Worm (Caenorhabditis elegans): Measurements from ENCODE around the gene ztf-20.
A peak's percentile ranks its signal among the peaks of the same experiment; 100 is the strongest.

ztf-20 gene

DNA sequence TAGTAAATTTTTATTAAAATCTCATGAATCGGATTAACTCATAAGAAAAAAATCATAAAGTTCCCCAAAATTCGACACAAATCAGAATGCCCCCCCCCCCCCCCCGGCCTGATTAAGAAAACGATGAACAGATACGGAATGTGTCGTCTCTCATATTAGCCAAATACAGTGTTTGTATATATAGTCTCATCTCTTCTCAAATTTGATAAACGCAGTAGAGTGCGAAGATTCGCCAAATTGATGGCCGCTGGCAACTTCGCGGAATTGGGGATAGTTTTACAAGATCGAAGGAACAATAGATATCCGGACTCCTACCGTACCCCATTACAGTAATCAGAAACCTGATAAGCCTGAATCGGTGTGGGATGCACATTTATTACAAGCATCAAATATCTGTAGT is 22.4 kb downstream of the ztf-20 start:
- TF ChIP-seq pqm-1 (tag; optimal IDR thresholded peaks at IDR 0.05), result no peak
- no peak for TF ChIP-seq ceh-82 (tag; optimal IDR thresholded peaks at IDR 0.05)
- TF ChIP-seq hlh-30 (tag; optimal IDR thresholded peaks at IDR 0.05; ENCODE audit: insufficient read depth), result no peak
- TF ChIP-seq snpc-4 (tag; optimal IDR thresholded peaks at IDR 0.05), result no peak
- no peak for TF ChIP-seq skn-1 (tag; optimal IDR thresholded peaks at IDR 0.05)
- TF ChIP-seq ztf-7 (tag; optimal IDR thresholded peaks at IDR 0.05), result no peak
- no peak for TF ChIP-seq ZK546.5 (tag; optimal IDR thresholded peaks at IDR 0.05)
- peak; percentile 56 for TF ChIP-seq aha-1 (tag)

DNA sequence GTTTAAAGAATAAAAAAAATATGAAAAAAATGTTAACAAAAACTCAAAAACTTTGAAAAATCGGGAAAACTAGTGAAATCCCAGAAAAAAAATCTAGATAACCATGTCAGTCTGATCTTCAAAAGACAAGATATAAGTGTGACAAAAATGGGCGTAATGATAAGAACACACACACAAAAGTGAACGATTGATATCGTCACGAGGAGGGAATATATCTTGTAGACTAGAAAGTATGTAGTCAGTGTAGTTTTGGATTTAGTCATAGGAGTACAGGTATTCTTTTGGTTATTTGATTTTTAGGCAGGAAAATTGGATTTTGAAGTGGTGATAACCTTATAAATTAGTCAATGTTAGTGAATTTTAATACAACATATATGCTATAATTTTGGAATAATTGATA is 25.4 kb downstream of the ztf-20 start:
- peak; percentile 40 for TF ChIP-seq hlh-30 (tag; optimal IDR thresholded peaks at IDR 0.05; ENCODE audit: insufficient read depth)
- TF ChIP-seq ama-1 (optimal IDR thresholded peaks at IDR 0.05), result no peak
- peak in 1 of 2 experiments; percentile 23 for TF ChIP-seq mdl-1 (tag; optimal IDR thresholded peaks at IDR 0.05)
- TF ChIP-seq nhr-77 (tag; optimal IDR thresholded peaks at IDR 0.05), result peak; percentile 18
- TF ChIP-seq nhr-28 (tag; optimal IDR thresholded peaks at IDR 0.05), result peak; percentile 99
- TF ChIP-seq nhr-41 (GFP tag; IDR thresholded peaks at IDR 0.05), result no peak
- no peak for TF ChIP-seq lin-38 (GFP tag; IDR thresholded peaks at IDR 0.05)

DNA sequence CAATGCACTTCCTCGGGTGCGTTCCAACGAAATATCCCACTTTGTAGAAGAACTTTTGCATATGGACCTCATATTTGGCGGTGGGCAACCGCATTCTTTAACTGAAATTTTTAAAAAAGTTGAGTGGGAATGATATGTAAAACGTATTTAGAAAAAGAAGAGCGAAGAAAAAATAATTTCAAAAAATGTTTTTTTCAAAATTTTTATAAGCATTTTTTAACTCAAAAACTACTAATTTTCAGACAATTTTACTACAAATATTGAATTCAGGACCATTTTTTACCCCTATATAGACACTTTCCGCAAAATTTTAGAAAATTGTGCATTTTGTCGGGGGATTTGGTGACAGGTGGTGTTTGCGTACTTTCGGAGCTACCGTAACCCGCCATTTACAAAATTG is 28.7 kb downstream of the ztf-20 start, which contains the start of gene ptr-22:
TSS of gene ptr-22 (minus strand) at position 101 of the 400 bp plus-strand sequence.
- TF ChIP-seq F37D6.2 (tag; optimal IDR thresholded peaks at IDR 0.05), result no peak
- no peak for TF ChIP-seq unc-62 (GFP tag; optimal IDR thresholded peaks at IDR 0.05 in 1 of 2)
- no peak for TF ChIP-seq unc-62 (tag; optimal IDR thresholded peaks at IDR 0.05)
- TF ChIP-seq arid-1 (GFP tag; conservative IDR thresholded peaks at IDR 0.05), result no peak
- TF ChIP-seq set-16 (GFP tag; IDR thresholded peaks at IDR 0.05), result no peak
- TF ChIP-seq dpl-1 (GFP tag; optimal IDR thresholded peaks at IDR 0.05), result no peak
- TF ChIP-seq ceh-82 (tag; optimal IDR thresholded peaks at IDR 0.05), result no peak
- TF ChIP-seq unc-130 (GFP tag; optimal IDR thresholded peaks at IDR 0.05), result no peak

DNA sequence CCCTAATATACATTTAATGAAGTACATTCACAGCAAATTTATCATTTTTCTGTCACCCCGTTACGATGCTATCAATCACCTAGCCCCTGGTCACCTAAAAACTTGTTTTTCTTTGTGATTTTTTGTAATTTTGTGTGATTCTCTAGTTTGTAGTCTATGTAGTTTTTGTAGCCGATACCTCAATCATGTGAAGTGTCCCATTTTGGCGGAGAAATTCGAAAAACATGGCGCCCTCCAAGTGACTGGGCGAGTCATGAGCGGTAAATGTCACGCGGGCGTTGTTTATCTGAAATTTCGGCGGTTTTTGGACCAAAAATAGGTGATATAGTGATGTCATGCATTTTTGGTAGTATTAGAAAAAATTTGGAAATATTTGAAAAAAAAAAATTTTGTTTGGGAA is 29.2 kb downstream of the ztf-20 start:
- no peak for TF ChIP-seq saeg-2 (GFP tag; IDR thresholded peaks at IDR 0.05)
- TF ChIP-seq fkh-10 (GFP tag; optimal IDR thresholded peaks at IDR 0.05), result no peak
- TF ChIP-seq php-3 (GFP tag; IDR thresholded peaks at IDR 0.05), result no peak
- TF ChIP-seq ces-1 (GFP tag; optimal IDR thresholded peaks at IDR 0.05), result no peak
- TF ChIP-seq hmg-1.1 (GFP tag; IDR thresholded peaks at IDR 0.05), result no peak
- TF ChIP-seq Y105C5A.15 (GFP tag; IDR thresholded peaks at IDR 0.05), result no peak
- no peak for TF ChIP-seq F26F4.8 (GFP tag; conservative IDR thresholded peaks at IDR 0.05)
- TF ChIP-seq aha-1 (tag), result peak; percentile 62
- no peak for TF ChIP-seq attf-4 (tag; optimal IDR thresholded peaks at IDR 0.05)
- no peak for TF ChIP-seq dmd-8 (GFP tag; IDR thresholded peaks at IDR 0.05)
- no peak for TF ChIP-seq F49E8.2 (tag; optimal IDR thresholded peaks at IDR 0.05; ENCODE audit: borderline replicate concordance)
- no peak for TF ChIP-seq madf-5 (GFP tag; IDR thresholded peaks at IDR 0.05)
- TF ChIP-seq hlh-30 (tag; optimal IDR thresholded peaks at IDR 0.05; ENCODE audit: insufficient read depth), result peak; percentile 42
- no peak for TF ChIP-seq lin-13 (GFP tag; optimal IDR thresholded peaks at IDR 0.05)
- no peak for TF ChIP-seq cey-2 (tag; optimal IDR thresholded peaks at IDR 0.05; ENCODE audit: borderline replicate concordance, insufficient read depth)
- no peak for TF ChIP-seq nhr-42 (GFP tag; IDR thresholded peaks at IDR 0.05)
- TF ChIP-seq D1046.2 (GFP tag; IDR thresholded peaks at IDR 0.05), result no peak
- peak; percentile 86 for TF ChIP-seq nhr-28 (tag; optimal IDR thresholded peaks at IDR 0.05)

DNA sequence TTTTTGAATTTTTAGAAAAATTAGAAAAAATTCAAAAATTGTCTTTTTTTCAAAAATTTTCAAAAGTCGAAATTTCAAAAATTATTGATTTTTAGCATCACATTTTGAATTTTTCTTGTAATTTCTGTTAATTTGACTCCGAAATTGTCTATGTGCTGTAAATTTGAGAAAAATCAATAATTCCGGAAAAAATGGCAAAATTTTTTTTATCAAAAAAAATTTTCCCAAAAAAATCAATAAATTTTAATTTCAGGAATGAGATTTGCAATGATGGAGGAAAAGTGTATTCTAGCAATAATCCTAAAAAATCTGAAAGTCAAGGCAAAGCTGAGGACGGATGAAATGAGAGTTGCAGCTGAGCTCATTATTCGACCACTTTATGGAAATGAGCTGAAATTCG is 42.6 kb downstream of the ztf-20 start:
- TF ChIP-seq unc-39 (tag; optimal IDR thresholded peaks at IDR 0.05) (no peak), ceh-28 (tag; optimal IDR thresholded peaks at IDR 0.05) (peak; percentile 7), spr-1 (tag; optimal IDR thresholded peaks at IDR 0.05) (no peak)

Data from whole organism, L4 larva.